Worm (Caenorhabditis elegans): Measurements from ENCODE around the gene gly-3.

DNA sequence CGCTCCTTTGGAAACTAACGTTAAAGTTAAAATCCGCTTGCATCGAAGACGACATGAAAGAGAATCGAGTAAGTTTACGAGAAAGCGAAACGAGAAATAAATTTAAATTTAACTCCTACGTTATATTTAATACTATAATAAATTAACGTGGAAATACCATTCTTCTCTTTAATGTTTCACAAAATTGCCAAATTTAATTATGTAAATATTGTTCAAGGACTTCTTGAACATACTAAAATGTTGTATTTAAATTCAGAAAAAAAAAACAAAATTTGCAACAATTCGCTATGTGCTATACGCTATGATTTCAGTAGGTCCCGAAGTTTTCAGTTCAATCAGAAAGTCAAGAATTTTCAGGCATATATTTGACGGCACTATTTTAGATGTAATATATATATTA is 20.6 kb downstream of the gly-3 start, which contains the start of gene ZK688.10:
- TF ChIP-seq ama-1 (optimal IDR thresholded peaks at IDR 0.05) (no peak), elt-3 (tag; optimal IDR thresholded peaks at IDR 0.05) (no peak), sox-4 (tag; optimal IDR thresholded peaks at IDR 0.05) (no peak), ztf-11 (tag; optimal IDR thresholded peaks at IDR 0.05) (no peak)
